Fruit fly (Drosophila melanogaster): Measurements from ENCODE around the gene heca.

Gene heca

dm6 chr3R:30276482-30277282, 1.1 kb upstream of the heca start (continued):
- TF ChIP-seq CG11723 (GFP tag; optimal IDR thresholded peaks at IDR 0.05) (peak; percentile 37), D19B (GFP tag; optimal IDR thresholded peaks at IDR 0.05) (peak; percentile 16), stwl (tag; optimal IDR thresholded peaks at IDR 0.05) (peak; percentile 88), pan (optimal IDR thresholded peaks at IDR 0.05) (no peak), pan (GFP tag; optimal IDR thresholded peaks at IDR 0.05 in 1 of 2, IDR thresholded peaks at IDR 0.05 in 1 of 2) (peak in 1 of 2 experiments; percentile 39), CoRest (tag; optimal IDR thresholded peaks at IDR 0.05) (peak; percentile 37), ERR (GFP tag; optimal IDR thresholded peaks at IDR 0.05) (no peak), Ada2b (GFP tag; IDR thresholded peaks at IDR 0.05) (0 out of 2 replicates have a peak, but pooled peaks have one; percentile 43), Adf1 (GFP tag; IDR thresholded peaks at IDR 0.05) (peak; percentile 77), CG17186 (GFP tag; optimal IDR thresholded peaks at IDR 0.05) (no peak), phol (tag; optimal IDR thresholded peaks at IDR 0.05) (peak; percentile 36), Rfx (GFP tag; IDR thresholded peaks at IDR 0.05) (peak; percentile 65), CG30403 (GFP tag; optimal IDR thresholded peaks at IDR 0.05) (peak; percentile 56), CG11560 (tag; IDR thresholded peaks at IDR 0.05) (no peak), CG10147 (GFP tag; optimal IDR thresholded peaks at IDR 0.05) (no peak), CG4854 (GFP tag; optimal IDR thresholded peaks at IDR 0.05) (peak; percentile 43), CG4820 (GFP tag; optimal IDR thresholded peaks at IDR 0.05) (peak; percentile 11), tll (GFP tag; optimal IDR thresholded peaks at IDR 0.05) (no peak), sens (GFP tag) (peak; percentile 89), CG2712 (tag; optimal IDR thresholded peaks at IDR 0.05) (peak; percentile 40), E2f1 (GFP tag; IDR thresholded peaks at IDR 0.05) (peak; percentile 28; the same call in 1 of the 2 replicates), fd3F (GFP tag; optimal IDR thresholded peaks at IDR 0.05) (peak; percentile 26), CG6854 (GFP tag; optimal IDR thresholded peaks at IDR 0.05) (no peak), trem (tag; optimal IDR thresholded peaks at IDR 0.05) (peak; percentile 14), CG2889 (GFP tag; IDR thresholded peaks at IDR 0.05) (no peak), CG12219 (GFP tag; optimal IDR thresholded peaks at IDR 0.05) (peak; percentile 36), eve (GFP tag; optimal IDR thresholded peaks at IDR 0.05) (no peak), CG8359 (GFP tag; optimal IDR thresholded peaks at IDR 0.05; ENCODE audit: borderline replicate concordance) (no peak), CG7839 (tag; optimal IDR thresholded peaks at IDR 0.05) (peak; percentile 38), CG9817 (tag; optimal IDR thresholded peaks at IDR 0.05) (peak; percentile 27), CG12071 (GFP tag; optimal IDR thresholded peaks at IDR 0.05) (peak; percentile 56), zen (tag; optimal IDR thresholded peaks at IDR 0.05) (no peak), ac (GFP tag; optimal IDR thresholded peaks at IDR 0.05) (no peak), Pdp1 (GFP tag; optimal IDR thresholded peaks at IDR 0.05) (peak; percentile 35 to 51), kah (GFP tag; optimal IDR thresholded peaks at IDR 0.05) (peak; percentile 15), Side (GFP tag; optimal IDR thresholded peaks at IDR 0.05) (no peak), CG4617 (GFP tag; optimal IDR thresholded peaks at IDR 0.05; ENCODE audit: borderline replicate concordance) (no peak), pb (GFP tag; optimal IDR thresholded peaks at IDR 0.05) (peak; percentile 8), Scr (GFP tag; IDR thresholded peaks at IDR 0.05; ENCODE audit: partially characterized antibody) (no peak), eyg (GFP tag; optimal IDR thresholded peaks at IDR 0.05) (no peak), rib (GFP tag; IDR thresholded peaks at IDR 0.05) (no peak), CG10462 (GFP tag; optimal IDR thresholded peaks at IDR 0.05) (peak; percentile 13), ftz-f1 (GFP tag; optimal IDR thresholded peaks at IDR 0.05) (no peak), gsb (GFP tag; IDR thresholded peaks at IDR 0.05) (no peak), Hey (tag; optimal IDR thresholded peaks at IDR 0.05) (no peak), Elba2 (GFP tag; optimal IDR thresholded peaks at IDR 0.05) (no peak), crol (GFP tag; IDR thresholded peaks at IDR 0.05) (no peak), CG11695 (GFP tag; IDR thresholded peaks at IDR 0.05) (no peak), GATAe (GFP tag; conservative IDR thresholded peaks at IDR 0.05) (no peak)
